Worm (Caenorhabditis elegans) whole organism, L4 larva: ENCODE data around the gene cpr-3.
"Not testable (repeated sequence)": the region's sequence is repeated elsewhere in the genome, so short reads cannot be mapped to it uniquely, and the experiment has no call there.

Source experiments
- D1046.2 ChIP-seq: fragments of 200-800 bp; sonication (Bioruptor generic); IDR thresholded peaks from 2 replicates; pipeline ENCODE4 v1.3.6; 2022; ENCODE audit warnings: missing genetic modification characterization, missing compliant biosample characterization
- F49E8.2 ChIP-seq: sonication (generic microtip); optimal IDR thresholded peaks from 2 replicates; lab custom pipeline; 2016; ENCODE audit warnings: missing compliant biosample characterization, mild to moderate bottlenecking, missing genetic modification characterization, borderline replicate concordance
- T20F7.1 ChIP-seq: fragments of 200-800 bp; sonication (Bioruptor generic); optimal IDR thresholded peaks from 2 replicates; lab custom pipeline; 2018; ENCODE audit warnings: mild to moderate bottlenecking, missing genetic modification characterization, missing compliant biosample characterization
- T26A8.4 ChIP-seq: fragments of 200-800 bp; sonication (Bioruptor generic); IDR thresholded peaks from 2 replicates; pipeline ENCODE4 v1.3.6; 2022; ENCODE audit warnings: missing genetic modification characterization, missing compliant biosample characterization
- Y105C5A.15 ChIP-seq: fragments of 200-800 bp; sonication (Bioruptor generic); IDR thresholded peaks from 2 replicates; pipeline ENCODE4 v1.3.6; 2022; ENCODE audit warnings: missing genetic modification characterization, missing compliant biosample characterization
- aha-1 ChIP-seq: fragments of 150-350 bp; peaks from one replicate; lab custom pipeline; 2014; ENCODE audit warnings: missing biosample characterization, missing genetic modification characterization
- aly-2 ChIP-seq: sonication (generic microtip); optimal IDR thresholded peaks from 2 replicates; lab custom pipeline; 2018; ENCODE audit warnings: missing biosample characterization, missing genetic modification characterization
- attf-4 ChIP-seq: sonication (generic microtip); optimal IDR thresholded peaks from 3 replicates; lab custom pipeline; 2017; ENCODE audit warnings: missing biosample characterization, missing genetic modification characterization
- ceh-20 ChIP-seq: fragments of 200-800 bp; sonication (Bioruptor generic); IDR thresholded peaks from 2 replicates; pipeline ENCODE4 v1.3.6; 2022; ENCODE audit warnings: missing genetic modification reagents, missing genetic modification characterization, missing compliant biosample characterization
- ceh-28 ChIP-seq: fragments of 150-350 bp; optimal IDR thresholded peaks from 2 replicates; lab custom pipeline; 2014; ENCODE audit warnings: missing biosample characterization, missing genetic modification reagents, missing genetic modification characterization
- ctbp-1 ChIP-seq: fragments of 200-800 bp; sonication (Bioruptor generic); IDR thresholded peaks from 2 replicates; pipeline ENCODE4 v1.3.6; 2022; ENCODE audit warnings: missing genetic modification reagents, missing genetic modification characterization, missing compliant biosample characterization
- daf-12 ChIP-seq: fragments of 150-350 bp; optimal IDR thresholded peaks from 2 replicates; lab custom pipeline; 2014; ENCODE audit warnings: missing biosample characterization, missing genetic modification reagents, missing genetic modification characterization
- daf-16 ChIP-seq, 3 experiments: sonication (generic microtip); optimal IDR thresholded peaks; 2 replicates each; lab custom pipeline; 2016 to 2017; ENCODE audit warnings: missing genetic modification characterization in 3 of 3, missing genetic modification reagents in 3 of 3, mild to moderate bottlenecking in 2 of 3, missing compliant biosample characterization in 2 of 3, missing biosample characterization in 1 of 3, moderate library complexity in 1 of 3
- daf-8 ChIP-seq: fragments of 200-800 bp; sonication (Bioruptor generic); IDR thresholded peaks from 2 replicates; pipeline ENCODE4 v1.3.6; 2022; ENCODE audit warnings: missing genetic modification characterization, missing compliant biosample characterization
- dmd-6 ChIP-seq: fragments of 200-800 bp; sonication (Bioruptor generic); IDR thresholded peaks from 2 replicates; pipeline ENCODE4 v1.3.6; 2022; ENCODE audit warnings: missing genetic modification reagents, missing genetic modification characterization, missing compliant biosample characterization
- egl-27 ChIP-seq: sonication (generic microtip); optimal IDR thresholded peaks from 3 replicates; lab custom pipeline; 2017; ENCODE audit warnings: missing biosample characterization, missing genetic modification reagents, missing genetic modification characterization
- egl-43 ChIP-seq: fragments of 200-800 bp; sonication (Bioruptor generic); IDR thresholded peaks from 2 replicates; pipeline ENCODE4 v1.3.6; 2022; ENCODE audit warnings: missing genetic modification reagents, missing genetic modification characterization, missing compliant biosample characterization
- hif-1 ChIP-seq, 2 experiments: sonication (generic microtip); optimal IDR thresholded peaks; 2 replicates each; lab custom pipeline; 2016 to 2017; ENCODE audit warnings: missing compliant biosample characterization in 2 of 2, missing genetic modification characterization in 2 of 2, missing genetic modification reagents in 2 of 2, missing genotype in 2 of 2, mild to moderate bottlenecking in 1 of 2
- hlh-11 ChIP-seq: fragments of 200-800 bp; sonication (Bioruptor generic); optimal IDR thresholded peaks from 2 replicates; lab custom pipeline; 2018; ENCODE audit warnings: mild to moderate bottlenecking, missing genetic modification characterization, missing compliant biosample characterization
- lin-15B ChIP-seq: fragments of 150-350 bp; sonication (generic microtip); optimal IDR thresholded peaks from 3 replicates; lab custom pipeline; 2014; ENCODE audit warnings: missing biosample characterization, missing genetic modification characterization
- lir-3 ChIP-seq: sonication (generic microtip); optimal IDR thresholded peaks from 2 replicates; lab custom pipeline; 2016; ENCODE audit warnings: mild to moderate bottlenecking, missing genetic modification characterization, missing compliant biosample characterization
- madf-9 ChIP-seq: fragments of 200-800 bp; sonication (Bioruptor generic); conservative IDR thresholded peaks from 2 replicates; pipeline ENCODE4 v1.3.6; 2022; ENCODE audit warnings: missing genetic modification reagents, missing genetic modification characterization, missing compliant biosample characterization
- mep-1 ChIP-seq: fragments of 150-350 bp; sonication (generic microtip); optimal IDR thresholded peaks from 3 replicates; lab custom pipeline; 2014; ENCODE audit warnings: missing biosample characterization, missing genetic modification characterization
- nhr-10 ChIP-seq: fragments of 150-350 bp; optimal IDR thresholded peaks from 2 replicates; lab custom pipeline; 2014; ENCODE audit warnings: missing biosample characterization, missing genetic modification characterization
- nhr-102 ChIP-seq: sonication (generic microtip); optimal IDR thresholded peaks from 2 replicates; lab custom pipeline; 2016; ENCODE audit warnings: mild to moderate bottlenecking, missing genetic modification characterization, moderate library complexity, missing compliant biosample characterization
- nhr-111 ChIP-seq: fragments of 200-800 bp; sonication (Bioruptor generic); optimal IDR thresholded peaks from 2 replicates; lab custom pipeline; 2018; ENCODE audit warnings: mild to moderate bottlenecking, missing genetic modification characterization, missing compliant biosample characterization
- nhr-41 ChIP-seq: fragments of 200-800 bp; sonication (Bioruptor generic); IDR thresholded peaks from 2 replicates; pipeline ENCODE4 v1.3.6; 2022; ENCODE audit warnings: missing genetic modification reagents, missing genetic modification characterization, missing compliant biosample characterization
- nhr-48 ChIP-seq: sonication (generic microtip); optimal IDR thresholded peaks from 2 replicates; lab custom pipeline; 2016; ENCODE audit warnings: mild to moderate bottlenecking, missing genetic modification characterization, missing compliant biosample characterization
- nhr-76 ChIP-seq: fragments of 150-350 bp; optimal IDR thresholded peaks from 2 replicates; lab custom pipeline; 2014; ENCODE audit warnings: missing biosample characterization, missing genetic modification characterization
- pqm-1 ChIP-seq: sonication (generic microtip); optimal IDR thresholded peaks from 2 replicates; lab custom pipeline; 2017; ENCODE audit warnings: missing biosample characterization, missing genetic modification characterization
- rbr-2 ChIP-seq: sonication (generic microtip); optimal IDR thresholded peaks from 2 replicates; lab custom pipeline; 2016; ENCODE audit warnings: missing genotype, missing genetic modification characterization, missing compliant biosample characterization
- sdz-12 ChIP-seq: fragments of 200-800 bp; sonication (Bioruptor generic); optimal IDR thresholded peaks from 2 replicates; lab custom pipeline; 2018; ENCODE audit warnings: mild to moderate bottlenecking, missing genetic modification characterization, missing compliant biosample characterization
- skn-1 ChIP-seq: fragments of 150-350 bp; optimal IDR thresholded peaks from 2 replicates; lab custom pipeline; 2014; ENCODE audit warnings: missing biosample characterization, missing genetic modification characterization
- snpc-1.2 ChIP-seq: fragments of 200-800 bp; sonication (Bioruptor generic); IDR thresholded peaks from 2 replicates; pipeline ENCODE4 v1.3.6; 2022; ENCODE audit warnings: missing genetic modification reagents, missing genetic modification characterization, missing compliant biosample characterization
- tra-1 ChIP-seq: fragments of 200-800 bp; sonication (Bioruptor generic); IDR thresholded peaks from 2 replicates; pipeline ENCODE4 v1.3.6; 2022; ENCODE audit warnings: missing genetic modification reagents, missing genetic modification characterization, missing compliant biosample characterization
- unc-130 ChIP-seq: sonication (generic microtip); optimal IDR thresholded peaks from 2 replicates; lab custom pipeline; 2016; ENCODE audit warnings: missing genetic modification reagents, missing genetic modification characterization, missing compliant biosample characterization
- unc-39 ChIP-seq: sonication (generic microtip); optimal IDR thresholded peaks from 2 replicates; lab custom pipeline; 2017; ENCODE audit warnings: missing biosample characterization, missing genetic modification characterization
- zag-1 ChIP-seq: fragments of 150-350 bp; optimal IDR thresholded peaks from 2 replicates; lab custom pipeline; 2014; ENCODE audit warnings: missing biosample characterization, missing genetic modification characterization
- zfp-3 ChIP-seq: fragments of 200-800 bp; sonication (Bioruptor generic); conservative IDR thresholded peaks from 2 replicates; pipeline ENCODE4 v1.3.6; 2022; ENCODE audit warnings: missing genetic modification reagents, missing genetic modification characterization, missing compliant biosample characterization

Gene cpr-3

DNA sequence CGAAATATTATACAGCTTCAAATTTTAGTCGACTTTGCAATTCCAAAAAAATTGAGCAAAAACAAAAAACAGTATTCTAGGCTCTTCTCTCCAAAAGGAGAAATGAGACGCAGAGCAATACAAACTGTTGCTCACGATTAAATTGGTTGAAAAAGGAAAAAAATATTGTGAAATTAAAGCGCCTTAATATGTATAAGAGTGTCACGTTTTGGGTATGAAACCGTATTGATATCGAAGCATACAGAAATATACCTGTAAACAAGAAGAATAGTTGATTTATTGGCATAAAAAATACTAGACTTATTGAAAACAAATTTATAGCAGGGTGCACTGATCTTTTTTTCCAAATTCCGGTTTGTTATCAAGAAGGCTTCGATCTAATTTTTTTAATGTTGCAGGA, 32.7 kb downstream of the cpr-3 start, which contains the start of gene M01B2.13:
Gene M01B2.13, minus strand, starts transcription at position 101 of the 400 bp plus-strand sequence.
- TF ChIP-seq nhr-48 (tag; lab: Kevin White, UChicago) (no peak), skn-1 (tag; lab: Kevin White, UChicago) (no peak), aha-1 (tag; lab: Kevin White, UChicago) (no peak), madf-9 (GFP tag; lab: Robert Waterston, UW) (no peak), T26A8.4 (no peak), dmd-6 (GFP tag; lab: Robert Waterston, UW) (no peak), nhr-10 (no peak), lin-15B (no peak), daf-12 (tag; lab: Kevin White, UChicago) (no peak), unc-39 (tag; lab: Kevin White, UChicago) (no peak), nhr-102 (tag; lab: Kevin White, UChicago) (no peak), hif-1 (tag; optimal IDR thresholded peaks at IDR 0.05; lab: Kevin White, UChicago) (no peak), ceh-28 (no peak), rbr-2 (tag; lab: Kevin White, UChicago) (no peak), ctbp-1 (no peak), daf-16 (GFP tag; optimal IDR thresholded peaks at IDR 0.05; lab: Kevin White, UChicago) (no peak), daf-16 (tag; optimal IDR thresholded peaks at IDR 0.05; lab: Kevin White, UChicago) (no peak)

DNA sequence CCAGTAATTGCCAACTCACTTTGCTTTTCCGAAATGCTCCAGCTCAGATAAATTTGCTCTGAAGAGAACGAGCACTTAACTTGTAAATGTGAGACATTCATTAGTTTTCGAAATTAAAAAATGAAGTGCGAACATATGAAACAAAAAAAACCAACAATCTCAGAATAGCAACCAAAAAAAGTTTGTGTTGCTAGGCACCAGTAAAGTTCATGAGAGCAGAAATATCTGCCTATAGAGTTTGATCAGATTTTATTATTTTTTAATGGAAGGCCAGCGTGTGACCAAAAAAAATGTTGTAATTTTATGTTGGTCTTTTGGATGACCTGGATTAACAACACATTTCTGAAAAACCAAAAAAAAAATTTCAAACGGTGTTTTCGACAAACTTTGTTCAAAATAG, 34.4 kb downstream of the cpr-3 start, which contains the start of gene M01B2.12:
Gene M01B2.12, minus strand, starts transcription at position 101 of the 400 bp plus-strand sequence.
- TF ChIP-seq mep-1 (tag; lab: Kevin White, UChicago): no peak
- TF ChIP-seq tra-1 (GFP tag; lab: Robert Waterston, UW): no peak
- no peak for TF ChIP-seq nhr-76 (tag; lab: Kevin White, UChicago)
- no peak for TF ChIP-seq nhr-111 (GFP tag; lab: Kevin White, UChicago)
- TF ChIP-seq hif-1 (tag; optimal IDR thresholded peaks at IDR 0.05; lab: Kevin White, UChicago): no peak
- TF ChIP-seq pqm-1 (tag; lab: Kevin White, UChicago): no peak
- no peak for TF ChIP-seq nhr-10
- no peak for TF ChIP-seq lir-3
- TF ChIP-seq egl-27 (tag; lab: Kevin White, UChicago): no peak
- no peak for TF ChIP-seq unc-130 (GFP tag; lab: Kevin White, UChicago)
- TF ChIP-seq egl-43 (GFP tag; lab: Robert Waterston, UW): no peak

DNA sequence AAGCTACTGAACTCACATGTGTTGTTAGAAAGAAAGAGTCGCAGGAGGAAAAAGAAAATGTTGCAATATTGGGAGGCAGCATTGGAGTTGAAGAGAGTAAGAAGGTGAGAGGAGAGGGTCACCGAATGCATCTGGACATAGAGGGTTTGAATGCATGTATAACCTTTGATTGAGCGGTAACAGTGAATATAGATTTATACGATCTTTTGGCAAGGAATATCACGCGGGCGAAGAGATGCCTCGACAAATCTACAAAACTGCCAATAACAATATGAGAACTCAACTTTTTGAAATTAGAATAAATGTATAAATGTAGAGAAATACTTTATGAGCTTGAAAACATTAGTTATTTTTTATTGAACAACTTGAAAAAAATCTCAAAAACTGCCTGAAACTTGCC, 36.2 kb downstream of the cpr-3 start, which contains the start of gene M01B2.10:
Gene M01B2.10, minus strand, starts transcription at position 101 of the 400 bp plus-strand sequence.
- TF ChIP-seq zag-1 (tag; lab: Kevin White, UChicago); nhr-41 (GFP tag; lab: Robert Waterston, UW); nhr-111 (GFP tag; lab: Kevin White, UChicago): not testable (repeated sequence)
- TF ChIP-seq, all 104 proteins: peak for 0; not testable (repeated sequence) for 104

DNA sequence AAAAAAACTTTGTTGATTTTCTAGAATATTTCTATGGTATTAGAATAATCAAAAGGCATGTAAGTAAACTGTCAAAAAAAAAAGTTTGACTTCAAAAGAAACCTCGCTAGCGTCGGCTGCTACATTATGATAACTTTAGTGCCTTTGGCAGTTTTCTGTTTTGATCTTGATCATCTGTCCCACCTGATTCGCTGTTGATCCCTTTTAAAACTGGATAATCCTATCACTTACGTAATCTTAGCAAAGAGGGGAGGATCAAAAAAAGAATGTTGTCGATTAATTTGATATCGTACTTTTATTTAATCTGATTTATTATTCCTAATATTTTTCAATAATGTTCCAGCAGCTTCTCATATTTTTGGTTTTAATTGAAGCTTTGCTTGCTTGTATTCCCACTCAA, 38.6 kb downstream of the cpr-3 start, which contains the start of gene M01B2.8:
Gene M01B2.8, plus strand, starts transcription at position 301 of the 400 bp plus-strand sequence.
- TF ChIP-seq Y105C5A.15 (no peak), nhr-102 (tag; lab: Kevin White, UChicago) (no peak), sdz-12 (GFP tag; lab: Kevin White, UChicago) (no peak)

DNA sequence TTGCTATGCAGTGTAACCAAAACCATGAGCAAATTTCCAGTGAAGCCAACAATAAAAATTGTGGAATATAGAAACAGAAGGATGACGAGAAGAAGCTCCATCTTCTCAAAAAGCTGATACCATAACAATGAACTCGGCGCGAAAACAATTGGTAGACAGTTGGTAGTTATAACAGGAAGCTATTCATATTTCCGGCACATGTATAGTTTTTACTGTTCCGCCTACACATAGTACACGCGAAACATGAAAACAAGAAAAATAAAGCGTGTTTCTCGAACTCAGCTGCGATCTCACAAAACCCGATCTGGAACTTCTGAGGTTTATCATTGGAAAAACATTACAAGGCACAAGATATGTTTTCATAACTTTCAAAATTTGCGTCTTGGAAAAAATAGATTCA, 39.5 kb downstream of the cpr-3 start, which contains the start of gene srsx-37:
Gene srsx-37, minus strand, starts transcription at position 101 of the 400 bp plus-strand sequence.
- TF ChIP-seq Y105C5A.15: no peak
- TF ChIP-seq zfp-3 (GFP tag; lab: Robert Waterston, UW): no peak
- TF ChIP-seq aly-2: no peak
- TF ChIP-seq T20F7.1: no peak
- TF ChIP-seq dmd-6 (GFP tag; lab: Robert Waterston, UW): no peak
- no peak for TF ChIP-seq mep-1 (tag; lab: Kevin White, UChicago)
- no peak for TF ChIP-seq ceh-20 (GFP tag; lab: Robert Waterston, UW)
- no peak for TF ChIP-seq D1046.2 (GFP tag; lab: Robert Waterston, UW)
- no peak for TF ChIP-seq daf-8 (GFP tag; lab: Robert Waterston, UW)
- no peak for TF ChIP-seq hlh-11 (tag; lab: Kevin White, UChicago)
- TF ChIP-seq F49E8.2: no peak
- TF ChIP-seq lir-3: no peak
- TF ChIP-seq nhr-111 (GFP tag; lab: Kevin White, UChicago): no peak
- no peak for TF ChIP-seq snpc-1.2 (GFP tag; lab: Robert Waterston, UW)
- TF ChIP-seq attf-4 (tag; lab: Kevin White, UChicago): no peak
- TF ChIP-seq rbr-2 (tag; lab: Kevin White, UChicago): no peak
- TF ChIP-seq egl-43 (GFP tag; lab: Robert Waterston, UW): no peak
